Worm (Caenorhabditis elegans): ENCODE data around the gene C01G10.17.

DNA sequence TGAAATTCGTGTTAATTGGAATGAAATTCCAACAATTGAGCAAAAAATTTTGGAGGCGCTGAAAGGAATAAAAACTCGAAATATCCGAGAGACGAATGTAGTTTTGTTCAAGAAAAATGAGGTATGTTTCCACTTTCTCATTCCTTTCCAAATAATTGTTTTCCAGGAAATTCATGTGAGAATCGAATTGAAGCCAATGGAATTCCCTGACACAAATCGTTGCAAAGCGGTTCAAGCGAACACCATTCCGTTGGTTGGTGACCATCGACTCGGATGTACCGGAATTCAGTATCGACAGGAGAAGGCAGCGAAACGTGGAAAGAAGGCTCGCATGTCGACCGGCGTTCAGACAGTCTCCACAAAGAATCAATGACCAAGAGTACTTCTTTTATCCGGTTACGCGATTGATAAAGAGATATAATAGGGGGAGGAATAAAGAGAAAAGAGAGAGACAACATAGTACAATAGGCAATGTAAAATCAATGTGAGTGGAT, 34.2 kb upstream of the C01G10.17 start:
- TF ChIP-seq dao-5 (tag; optimal IDR thresholded peaks at IDR 0.05) = no peak
- TF ChIP-seq him-1 (tag; optimal IDR thresholded peaks at IDR 0.05) = no peak
- no peak for TF ChIP-seq W03F9.2 (tag; optimal IDR thresholded peaks at IDR 0.05)

Measured in whole organism, L4/young adult.